Worm (Caenorhabditis elegans) whole organism, L2 larva: ENCODE results near the gene srd-56.

Source experiments
- ama-1 ChIP-seq: fragments of 150-350 bp; optimal IDR thresholded peaks from 2 replicates; lab custom pipeline; 2018; ENCODE audit warnings: inconsistent platforms
- mab-5 ChIP-seq: fragments of 150-350 bp; optimal IDR thresholded peaks from 2 replicates; lab custom pipeline; 2014; ENCODE audit warnings: missing biosample characterization, missing genetic modification characterization
- nhr-237 ChIP-seq: fragments of 150-350 bp; optimal IDR thresholded peaks from 2 replicates; lab custom pipeline; 2014; ENCODE audit warnings: missing biosample characterization, missing genetic modification characterization

ce11 chrII:7204951-7205350 is 1.9 kb upstream of the srd-56 start, which contains the start of gene srd-58:
- TF ChIP-seq ama-1 (lab: Kevin White, UChicago) (no peak), nhr-237 (tag; lab: Kevin White, UChicago) (no peak), mab-5 (no peak)
